Worm (Caenorhabditis elegans) whole organism, L2 larva: ENCODE results near the gene pqn-37.

Experiments used
- C34F6.9 ChIP-seq: fragments of 150-350 bp; optimal IDR thresholded peaks from 2 replicates; lab custom pipeline; 2014; ENCODE audit warnings: missing biosample characterization, missing genetic modification characterization
- R02D3.7 ChIP-seq: fragments of 150-350 bp; optimal IDR thresholded peaks from 2 replicates; lab custom pipeline; 2014; ENCODE audit warnings: missing biosample characterization, missing genetic modification characterization
- ZK546.5 ChIP-seq: sonication (generic microtip); optimal IDR thresholded peaks from 2 replicates; lab custom pipeline; 2017; ENCODE audit warnings: missing biosample characterization, missing genetic modification characterization
- alr-1 ChIP-seq: fragments of 150-350 bp; optimal IDR thresholded peaks from 2 replicates; lab custom pipeline; 2014; ENCODE audit warnings: missing biosample characterization, missing genetic modification characterization
- elt-1 ChIP-seq: fragments of 150-350 bp; optimal IDR thresholded peaks from 2 replicates; lab custom pipeline; 2014; ENCODE audit warnings: missing biosample characterization, missing genetic modification characterization
- elt-3 ChIP-seq: sonication (generic microtip); optimal IDR thresholded peaks from 2 replicates; lab custom pipeline; 2017; ENCODE audit warnings: missing biosample characterization, missing genetic modification characterization
- fos-1 ChIP-seq: fragments of 150-350 bp; optimal IDR thresholded peaks from 2 replicates; lab custom pipeline; 2014; ENCODE audit warnings: missing biosample characterization, missing genetic modification characterization
- lin-39 ChIP-seq: fragments of 150-350 bp; optimal IDR thresholded peaks from 2 replicates; lab custom pipeline; 2014; ENCODE audit warnings: missing biosample characterization, missing genetic modification reagents, missing genetic modification characterization
- nhr-237 ChIP-seq: fragments of 150-350 bp; optimal IDR thresholded peaks from 2 replicates; lab custom pipeline; 2014; ENCODE audit warnings: missing biosample characterization, missing genetic modification characterization
- nhr-77 ChIP-seq: fragments of 150-350 bp; optimal IDR thresholded peaks from 2 replicates; lab custom pipeline; 2014; ENCODE audit warnings: missing biosample characterization, missing genetic modification characterization
- snpc-4 ChIP-seq: fragments of 150-350 bp; optimal IDR thresholded peaks from 2 replicates; lab custom pipeline; 2014; ENCODE audit warnings: missing biosample characterization, missing genetic modification characterization
- unc-62 ChIP-seq: fragments of 150-350 bp; optimal IDR thresholded peaks from 2 replicates; lab custom pipeline; 2014; ENCODE audit warnings: missing biosample characterization, missing genetic modification reagents, missing genetic modification characterization

DNA sequence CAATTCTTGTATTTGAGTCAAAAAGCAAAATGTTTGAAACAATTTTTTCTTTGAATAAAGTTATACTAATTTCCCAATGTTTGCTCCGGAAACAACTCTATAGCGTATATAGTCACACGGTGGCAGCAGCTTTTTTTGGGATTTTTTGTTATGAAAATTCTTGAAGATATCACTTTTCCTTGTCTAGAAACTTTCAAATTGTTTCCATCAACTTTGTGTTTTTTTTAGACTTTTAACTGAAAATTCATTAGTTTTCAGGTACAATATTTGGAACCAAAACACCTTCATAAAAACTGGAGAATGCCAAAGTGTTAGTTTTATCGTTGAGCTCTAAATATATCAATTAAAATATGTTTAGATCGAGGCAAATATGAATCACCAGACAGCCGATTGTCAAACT is 22.2 kb upstream of the pqn-37 start, which contains the start of gene K09C4.7:
- TF ChIP-seq snpc-4 (tag; lab: Kevin White, UChicago) (no peak), ZK546.5 (tag; lab: Kevin White, UChicago) (no peak), C34F6.9 (tag; lab: Kevin White, UChicago) (no peak), nhr-237 (tag; lab: Kevin White, UChicago) (no peak), nhr-77 (tag; lab: Kevin White, UChicago) (no peak), elt-1 (tag; lab: Kevin White, UChicago) (no peak), lin-39 (tag; lab: Kevin White, UChicago) (no peak), R02D3.7 (tag; lab: Kevin White, UChicago) (no peak), alr-1 (no peak), unc-62 (GFP tag; lab: Kevin White, UChicago) (no peak), fos-1 (no peak), elt-3 (tag; lab: Kevin White, UChicago) (no peak)
